Fruit fly (Drosophila melanogaster) whole organism, wandering third instar larva: ENCODE data around the gene Tmx3.

Experiments used
- Abd-B ChIP-seq: fragments of >200 bp; optimal IDR thresholded peaks from 2 replicates; lab custom pipeline; 2017; ENCODE audit warnings: missing biosample characterization, missing genetic modification characterization
- Dif ChIP-seq: fragments of 200-275, 200-300 bp; sonication (Bioruptor generic); optimal IDR thresholded peaks from 2 replicates; lab custom pipeline; 2018; ENCODE audit warnings: missing biosample characterization, missing genetic modification characterization; ENCODE audit not compliant: partially characterized antibody
- Sp1 ChIP-seq: fragments of 200-800 bp; sonication (Bioruptor generic); optimal IDR thresholded peaks from 3 replicates; lab custom pipeline; 2019; ENCODE audit warnings: missing biosample characterization, mild to moderate bottlenecking, missing genetic modification characterization, moderate library complexity

dm6 chr3L:16189925-16190231, 39.0 kb upstream of the Tmx3 start:
- no peak for TF ChIP-seq Sp1
- peak; percentile 31 for TF ChIP-seq Dif (GFP tag; lab: Kevin White, UChicago)
- no peak for TF ChIP-seq Abd-B (GFP tag; lab: Kevin White, UChicago)
